Worm (Caenorhabditis elegans): ENCODE measurements around the gene R144.13.

R144.13 gene

ce11 chrIII:5025136-5025629, 2.1 kb downstream of the R144.13 start (continued):
- TF ChIP-seq dmd-8 (GFP tag; IDR thresholded peaks at IDR 0.05) = no peak
- no peak for TF ChIP-seq nhr-10 (tag; optimal IDR thresholded peaks at IDR 0.05)
- no peak; the same call in 1 of the 2 replicates for TF ChIP-seq vab-7 (GFP tag; IDR thresholded peaks at IDR 0.05)
- no peak for TF ChIP-seq nhr-42 (GFP tag; IDR thresholded peaks at IDR 0.05)
- TF ChIP-seq ceh-82 (tag; optimal IDR thresholded peaks at IDR 0.05) = no peak
- TF ChIP-seq hmg-1.1 (GFP tag; IDR thresholded peaks at IDR 0.05) = 0 out of 2 replicates have a peak, but pooled peaks have one; percentile 30
- peak; percentile 55; the same call in 1 of the 2 replicates for TF ChIP-seq lin-38 (GFP tag; IDR thresholded peaks at IDR 0.05)
- TF ChIP-seq hlh-30 (tag; optimal IDR thresholded peaks at IDR 0.05; ENCODE audit: insufficient read depth) = no peak
- no peak for TF ChIP-seq Y105C5A.15 (GFP tag; IDR thresholded peaks at IDR 0.05)
- no peak for TF ChIP-seq mdl-1 (tag; optimal IDR thresholded peaks at IDR 0.05)
- no peak for TF ChIP-seq ces-1 (GFP tag; optimal IDR thresholded peaks at IDR 0.05)
- peak; percentile 82 for TF ChIP-seq zfp-3 (GFP tag; conservative IDR thresholded peaks at IDR 0.05)
- no peak for TF ChIP-seq lin-39 (tag; optimal IDR thresholded peaks at IDR 0.05)
- TF ChIP-seq tra-1 (GFP tag; IDR thresholded peaks at IDR 0.05) = 0 out of 2 replicates have a peak, but pooled peaks have one; percentile 13
- no peak for TF ChIP-seq lir-3 (tag; optimal IDR thresholded peaks at IDR 0.05)
- no peak for TF ChIP-seq daf-16 (GFP tag; optimal IDR thresholded peaks at IDR 0.05)
- TF ChIP-seq daf-16 (tag; optimal IDR thresholded peaks at IDR 0.05) = no peak
- peak; percentile 8 for TF ChIP-seq jun-1 (tag; optimal IDR thresholded peaks at IDR 0.05)
- TF ChIP-seq daf-8 (GFP tag; IDR thresholded peaks at IDR 0.05) = no peak
- TF ChIP-seq mes-2 (tag; optimal IDR thresholded peaks at IDR 0.05; ENCODE audit: poor library complexity, severe bottlenecking) = no peak
- TF ChIP-seq lin-1 (GFP tag; IDR thresholded peaks at IDR 0.05) = 0 out of 2 replicates have a peak, but pooled peaks have one; percentile 18
- TF ChIP-seq ZK337.2 (GFP tag; IDR thresholded peaks at IDR 0.05) = 0 out of 2 replicates have a peak, but pooled peaks have one; percentile 26
- TF ChIP-seq spr-3 (GFP tag; optimal IDR thresholded peaks at IDR 0.05) = no peak
- TF ChIP-seq ztf-11 (tag; optimal IDR thresholded peaks at IDR 0.05) = no peak
- no peak for TF ChIP-seq daf-19 (GFP tag; conservative IDR thresholded peaks at IDR 0.05)
- no peak for TF ChIP-seq nhr-77 (tag; optimal IDR thresholded peaks at IDR 0.05)
- no peak for TF ChIP-seq nhr-237 (tag; optimal IDR thresholded peaks at IDR 0.05)
- TF ChIP-seq ceh-20 (GFP tag; IDR thresholded peaks at IDR 0.05) = peak; percentile 20; the same call in 1 of the 2 replicates
- TF ChIP-seq F37D6.2 (tag; optimal IDR thresholded peaks at IDR 0.05) = no peak
- peak; percentile 53 for TF ChIP-seq nhr-102 (tag; optimal IDR thresholded peaks at IDR 0.05)
- peak; percentile 80 for TF ChIP-seq ama-1 (optimal IDR thresholded peaks at IDR 0.05)
- no peak for TF ChIP-seq nhr-28 (tag; optimal IDR thresholded peaks at IDR 0.05)
- peak; percentile 65 for TF ChIP-seq madf-9 (GFP tag; conservative IDR thresholded peaks at IDR 0.05)
- TF ChIP-seq ceh-44 (GFP tag; IDR thresholded peaks at IDR 0.05) = no peak
- peak; percentile 62 for TF ChIP-seq T20F7.1 (GFP tag; optimal IDR thresholded peaks at IDR 0.05)
- TF ChIP-seq mep-1 (tag; optimal IDR thresholded peaks at IDR 0.05) = peak; percentile 53
- no peak for TF ChIP-seq mxl-3 (GFP tag; optimal IDR thresholded peaks at IDR 0.05)
- TF ChIP-seq skn-1 (tag; optimal IDR thresholded peaks at IDR 0.05) = no peak
- TF ChIP-seq unc-39 (tag; optimal IDR thresholded peaks at IDR 0.05) = no peak
- TF ChIP-seq zip-11 (GFP tag; IDR thresholded peaks at IDR 0.05) = no peak

- no peak for TF ChIP-seq ceh-32 (tag; optimal IDR thresholded peaks at IDR 0.05; ENCODE audit: poor library complexity)
- peak in 1 of 2 experiments; percentile 60 for TF ChIP-seq unc-62 (GFP tag; optimal IDR thresholded peaks at IDR 0.05 in 1 of 2)
- no peak for TF ChIP-seq unc-62 (tag; optimal IDR thresholded peaks at IDR 0.05)
- peak; percentile 53 for TF ChIP-seq aha-1 (tag)
Measured at ce11 chrIII:5026366-5026765, 3.3 kb downstream of the R144.13 start.

Data from whole organism, L4 larva.